Worm (Caenorhabditis elegans) whole organism, L3 larva: ENCODE data around the gene sra-9.

ENCODE experiments used
- aly-2 ChIP-seq: fragments of 150-350 bp; optimal IDR thresholded peaks from 2 replicates; lab custom pipeline; 2014; ENCODE audit warnings: missing biosample characterization, missing genetic modification characterization
- ceh-16 ChIP-seq: sonication (generic microtip); optimal IDR thresholded peaks from 2 replicates; lab custom pipeline; 2017; ENCODE audit warnings: missing biosample characterization, missing genetic modification characterization
- ceh-28 ChIP-seq: fragments of 150-350 bp; optimal IDR thresholded peaks from 2 replicates; lab custom pipeline; 2014; ENCODE audit warnings: missing biosample characterization, missing genetic modification reagents, missing genetic modification characterization
- ceh-82 ChIP-seq: fragments of 150-350 bp; optimal IDR thresholded peaks from 2 replicates; lab custom pipeline; 2014; ENCODE audit warnings: missing biosample characterization, missing genetic modification characterization
- daf-12 ChIP-seq: fragments of 150-350 bp; optimal IDR thresholded peaks from 2 replicates; lab custom pipeline; 2014; ENCODE audit warnings: missing biosample characterization, missing genetic modification reagents, missing genetic modification characterization
- egl-27 ChIP-seq: sonication (generic microtip); optimal IDR thresholded peaks from 4 replicates; lab custom pipeline; 2017; ENCODE audit warnings: missing biosample characterization, missing genetic modification reagents, missing genetic modification characterization
- lin-15B ChIP-seq: fragments of 150-350 bp; optimal IDR thresholded peaks from 2 replicates; lab custom pipeline; 2014; ENCODE audit warnings: missing biosample characterization, missing genetic modification characterization
- mdl-1 ChIP-seq: fragments of 150-350 bp; optimal IDR thresholded peaks from 2 replicates; lab custom pipeline; 2014; ENCODE audit warnings: missing biosample characterization, missing genetic modification characterization
- nhr-11 ChIP-seq: fragments of 150-350 bp; optimal IDR thresholded peaks from 2 replicates; lab custom pipeline; 2014; ENCODE audit warnings: missing biosample characterization, missing genetic modification characterization
- nhr-25 ChIP-seq: sonication (generic microtip); optimal IDR thresholded peaks from 2 replicates; lab custom pipeline; 2017; ENCODE audit warnings: missing biosample characterization, missing genetic modification characterization
- unc-62 ChIP-seq: fragments of 150-350 bp; sonication (generic microtip); optimal IDR thresholded peaks from 4 replicates; lab custom pipeline; 2014; ENCODE audit warnings: missing biosample characterization, missing genetic modification reagents, missing genetic modification characterization
- ztf-11 ChIP-seq: fragments of 150-350 bp; optimal IDR thresholded peaks from 2 replicates; lab custom pipeline; 2014; ENCODE audit warnings: missing biosample characterization, missing genetic modification characterization

ce11 chrII:9583461-9583860 is 51.4 kb downstream of the sra-9 start, which contains the start of gene wee-1.1:
- TF ChIP-seq nhr-11 (tag; lab: Kevin White, UChicago), result no peak
- no peak for TF ChIP-seq aly-2 (tag; lab: Kevin White, UChicago)
- TF ChIP-seq daf-12 (tag; lab: Kevin White, UChicago), result no peak
- no peak for TF ChIP-seq ceh-16
- no peak for TF ChIP-seq lin-15B
- no peak for TF ChIP-seq unc-62 (GFP tag; lab: Kevin White, UChicago)
- TF ChIP-seq ztf-11, result no peak
- no peak for TF ChIP-seq egl-27 (tag; lab: Kevin White, UChicago)
- TF ChIP-seq mdl-1, result no peak
- no peak for TF ChIP-seq nhr-25 (tag; lab: Kevin White, UChicago)
- TF ChIP-seq ceh-82, result no peak
- no peak for TF ChIP-seq ceh-28
